Fruit fly (Drosophila melanogaster): ENCODE measurements around the gene CG5614.

DNA sequence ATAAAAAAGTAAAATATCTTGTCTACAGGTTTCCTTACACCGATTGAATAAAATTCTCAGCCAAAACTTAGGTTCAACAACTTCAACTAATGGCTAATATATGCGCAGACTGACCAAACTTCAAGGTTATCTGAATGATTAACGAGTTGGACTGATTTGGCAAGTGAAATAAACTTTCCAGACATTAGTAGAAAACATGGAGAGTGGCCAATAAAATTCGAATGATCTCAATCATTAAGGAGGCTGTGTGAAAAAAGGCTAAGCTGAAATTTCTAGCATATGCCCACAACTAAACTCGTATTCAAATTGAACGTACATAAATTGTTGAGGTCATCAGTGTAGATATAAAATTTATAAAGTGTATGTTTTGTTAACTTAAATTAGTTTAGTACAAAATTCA is at the start of gene CG5614:
- TF ChIP-seq psq (optimal IDR thresholded peaks at IDR 0.05) (no peak), CG8478 (optimal IDR thresholded peaks at IDR 0.05) (no peak)

Measured in whole organism.